Fruit fly (Drosophila melanogaster): ENCODE measurements around the gene RpS19b.

Gene RpS19b

dm6 chr3R:23941643-23942424 is 8.5 kb upstream of the RpS19b start:
- TF ChIP-seq CG32264 (GFP tag; optimal IDR thresholded peaks at IDR 0.05) (no peak), woc (GFP tag; optimal IDR thresholded peaks at IDR 0.05) (peak; percentile 29), rgr (GFP tag; optimal IDR thresholded peaks at IDR 0.05) (peak; percentile 2), ey (GFP tag; optimal IDR thresholded peaks at IDR 0.05) (peak; percentile 21), Hnf4 (GFP tag; optimal IDR thresholded peaks at IDR 0.05) (peak; percentile 20), foxo (GFP tag; optimal IDR thresholded peaks at IDR 0.05) (peak; percentile 34 to 50), psq (GFP tag; optimal IDR thresholded peaks at IDR 0.05) (no peak), lola (GFP tag; optimal IDR thresholded peaks at IDR 0.05) (no peak), fru (GFP tag; optimal IDR thresholded peaks at IDR 0.05) (peak; percentile 30), Rel (GFP tag; optimal IDR thresholded peaks at IDR 0.05) (peak; percentile 19), Rel (tag; optimal IDR thresholded peaks at IDR 0.05) (peak; percentile 71), h (GFP tag; optimal IDR thresholded peaks at IDR 0.05) (peak; percentile 30)

DNA sequence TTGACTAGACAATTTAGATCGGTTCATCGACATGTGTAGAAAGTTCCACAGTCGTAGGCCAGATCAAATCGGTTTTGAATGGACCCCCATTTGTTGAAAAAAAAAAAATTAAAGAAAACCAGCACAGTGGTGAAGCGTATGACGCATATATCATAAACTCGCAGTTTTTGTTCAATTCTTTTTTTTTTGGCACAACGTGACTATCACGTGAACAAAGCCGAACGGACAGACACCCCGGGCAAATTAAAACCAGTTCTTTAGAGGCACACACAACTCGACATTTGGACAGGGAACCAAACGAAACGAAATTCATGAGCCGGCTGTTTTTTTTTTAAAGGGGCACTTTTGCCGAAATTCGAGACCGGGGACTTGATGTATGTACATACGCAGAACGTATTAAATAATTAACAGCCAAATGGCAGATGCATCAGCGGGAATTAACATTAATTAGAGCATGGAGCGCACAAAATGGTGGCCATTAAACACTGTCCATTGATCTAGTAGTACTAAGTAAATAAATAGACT is 7.6 kb upstream of the RpS19b start:
- TF ChIP-seq dmrt93B (GFP tag; optimal IDR thresholded peaks at IDR 0.05) (peak; percentile 7), Rel (GFP tag; optimal IDR thresholded peaks at IDR 0.05) (no peak), Rel (tag; optimal IDR thresholded peaks at IDR 0.05) (no peak), OdsH (GFP tag; optimal IDR thresholded peaks at IDR 0.05) (no peak), foxo (GFP tag; optimal IDR thresholded peaks at IDR 0.05) (no peak)

dm6 chr3R:23939921-23940839 is 6.8 kb upstream of the RpS19b start:
- no peak for TF ChIP-seq Rel (GFP tag; optimal IDR thresholded peaks at IDR 0.05)
- TF ChIP-seq Rel (tag; optimal IDR thresholded peaks at IDR 0.05), result no peak
- peak; percentile 39 for TF ChIP-seq rgr (GFP tag; optimal IDR thresholded peaks at IDR 0.05)
- peak; percentile 11 for TF ChIP-seq CG9705 (GFP tag; optimal IDR thresholded peaks at IDR 0.05)
- no peak for TF ChIP-seq dsf (GFP tag; optimal IDR thresholded peaks at IDR 0.05; ENCODE audit: borderline replicate concordance)
- peak; percentile 12 for TF ChIP-seq Jra (GFP tag; optimal IDR thresholded peaks at IDR 0.05)
- TF ChIP-seq h (GFP tag; optimal IDR thresholded peaks at IDR 0.05), result peak; percentile 32
- peak; percentile 80 for TF ChIP-seq Hr83 (GFP tag; optimal IDR thresholded peaks at IDR 0.05; ENCODE audit: poor library complexity, severe bottlenecking)
- peak; percentile 71 for TF ChIP-seq sv (GFP tag; optimal IDR thresholded peaks at IDR 0.05)
- TF ChIP-seq Hr78 (GFP tag; optimal IDR thresholded peaks at IDR 0.05), result no peak
- no peak for TF ChIP-seq brk (GFP tag; optimal IDR thresholded peaks at IDR 0.05)
- peak; percentile 38 for TF ChIP-seq Hnf4 (GFP tag; optimal IDR thresholded peaks at IDR 0.05)
- TF ChIP-seq psq (GFP tag; optimal IDR thresholded peaks at IDR 0.05), result no peak
- TF ChIP-seq pan (optimal IDR thresholded peaks at IDR 0.05), result no peak
- TF ChIP-seq CrebA (GFP tag; optimal IDR thresholded peaks at IDR 0.05; ENCODE audit: borderline replicate concordance), result no peak
- TF ChIP-seq dmrt93B (GFP tag; optimal IDR thresholded peaks at IDR 0.05), result peak; percentile 26
- no peak for TF ChIP-seq N (GFP tag; optimal IDR thresholded peaks at IDR 0.05)
- peak; percentile 54 for TF ChIP-seq OdsH (GFP tag; optimal IDR thresholded peaks at IDR 0.05)
- no peak for TF ChIP-seq Abd-B (GFP tag; optimal IDR thresholded peaks at IDR 0.05)
- TF ChIP-seq usp (GFP tag; optimal IDR thresholded peaks at IDR 0.05), result no peak
- TF ChIP-seq Sp1 (GFP tag; optimal IDR thresholded peaks at IDR 0.05), result no peak
- TF ChIP-seq jim (GFP tag; optimal IDR thresholded peaks at IDR 0.05), result no peak

dm6 chr3R:23938564-23939122 is 5.3 kb upstream of the RpS19b start:
- TF ChIP-seq usp (GFP tag; optimal IDR thresholded peaks at IDR 0.05) (no peak), Rel (GFP tag; optimal IDR thresholded peaks at IDR 0.05) (no peak), Rel (tag; optimal IDR thresholded peaks at IDR 0.05) (peak; percentile 41)

All from whole organism, wandering third instar larva.